Fruit fly (Drosophila melanogaster): ENCODE data around the gene Sec16.
A peak's percentile ranks its signal among the peaks of the same experiment; 100 is the strongest.

Sec16 gene

dm6 chrX:12547657-12548056, 48.2 kb upstream of the Sec16 start (continued):
- TF ChIP-seq ttk (GFP tag; IDR thresholded peaks at IDR 0.05) (no peak), CG6654 (GFP tag; optimal IDR thresholded peaks at IDR 0.05) (no peak), CG1602 (GFP tag; optimal IDR thresholded peaks at IDR 0.05) (no peak), wdn (GFP tag; IDR thresholded peaks at IDR 0.05) (0 out of 2 replicates have a peak, but pooled peaks have one; percentile 14), Drgx (GFP tag; IDR thresholded peaks at IDR 0.05) (no peak), CG31441 (GFP tag; IDR thresholded peaks at IDR 0.05) (0 out of 2 replicates have a peak, but pooled peaks have one; percentile 18), PHDP (tag; optimal IDR thresholded peaks at IDR 0.05) (peak; percentile 50), CG10565 (GFP tag; optimal IDR thresholded peaks at IDR 0.05) (no peak), CG17385 (GFP tag; optimal IDR thresholded peaks at IDR 0.05) (peak; percentile 46), CG6175 (GFP tag; IDR thresholded peaks at IDR 0.05) (no peak), Hr51 (GFP tag; optimal IDR thresholded peaks at IDR 0.05) (peak in 1 of 2 experiments; percentile 21), tap (tag; optimal IDR thresholded peaks at IDR 0.05) (peak; percentile 9), knrl (GFP tag; IDR thresholded peaks at IDR 0.05; ENCODE audit: partially characterized antibody) (no peak), CG17912 (GFP tag; optimal IDR thresholded peaks at IDR 0.05) (no peak), Spps (tag; optimal IDR thresholded peaks at IDR 0.05) (no peak), otp (GFP tag; IDR thresholded peaks at IDR 0.05) (no peak), pfk (GFP tag; optimal IDR thresholded peaks at IDR 0.05) (no peak), CG11504 (tag; optimal IDR thresholded peaks at IDR 0.05) (peak; percentile 45), Atf3 (GFP tag; optimal IDR thresholded peaks at IDR 0.05) (no peak), CG5180 (GFP tag; optimal IDR thresholded peaks at IDR 0.05) (no peak), CG32532 (GFP tag; IDR thresholded peaks at IDR 0.05) (peak; percentile 20; the same call in 1 of the 2 replicates), cad (GFP tag; optimal IDR thresholded peaks at IDR 0.05) (no peak), CG8388 (GFP tag; optimal IDR thresholded peaks at IDR 0.05) (peak; percentile 100), CG10959 (GFP tag; IDR thresholded peaks at IDR 0.05) (no peak), H2.0 (GFP tag; IDR thresholded peaks at IDR 0.05) (no peak), Stat92E (GFP tag; optimal IDR thresholded peaks at IDR 0.05) (no peak), CG32767 (GFP tag; IDR thresholded peaks at IDR 0.05) (0 out of 2 replicates have a peak, but pooled peaks have one; percentile 28), CG12071 (GFP tag; optimal IDR thresholded peaks at IDR 0.05) (no peak), wek (GFP tag; optimal IDR thresholded peaks at IDR 0.05) (no peak), HLHmδ (GFP tag; optimal IDR thresholded peaks at IDR 0.05) (no peak), gce (GFP tag; IDR thresholded peaks at IDR 0.05) (no peak), tin (GFP tag; optimal IDR thresholded peaks at IDR 0.05) (no peak), gcm (GFP tag; optimal IDR thresholded peaks at IDR 0.05) (no peak), vvl (GFP tag; IDR thresholded peaks at IDR 0.05) (no peak), Aef1 (GFP tag; IDR thresholded peaks at IDR 0.05) (0 out of 3 replicates have a peak, but pooled peaks have one; percentile 15), CG1024 (GFP tag; IDR thresholded peaks at IDR 0.05) (no peak), Fer1 (GFP tag; optimal IDR thresholded peaks at IDR 0.05) (peak; percentile 29), CG4424 (GFP tag; optimal IDR thresholded peaks at IDR 0.05) (no peak), emc (GFP tag; optimal IDR thresholded peaks at IDR 0.05) (no peak), lbe (GFP tag; optimal IDR thresholded peaks at IDR 0.05) (no peak), Mad (GFP tag; optimal IDR thresholded peaks at IDR 0.05) (no peak), wor (GFP tag; IDR thresholded peaks at IDR 0.05) (peak; percentile 29; the same call in 1 of the 2 replicates), Bdp1 (GFP tag; optimal IDR thresholded peaks at IDR 0.05) (no peak), CG3726 (GFP tag; IDR thresholded peaks at IDR 0.05) (no peak), Hsf (GFP tag; optimal IDR thresholded peaks at IDR 0.05) (no peak), Mrtf (GFP tag; IDR thresholded peaks at IDR 0.05) (no peak), CG8089 (GFP tag; optimal IDR thresholded peaks at IDR 0.05) (no peak), CG32772 (GFP tag; IDR thresholded peaks at IDR 0.05) (0 out of 2 replicates have a peak, but pooled peaks have one; percentile 12), CG6765 (GFP tag; optimal IDR thresholded peaks at IDR 0.05) (no peak), hth (optimal IDR thresholded peaks at IDR 0.05) (no peak), CG7963 (GFP tag; IDR thresholded peaks at IDR 0.05; ENCODE audit: partially characterized antibody) (no peak), stc (GFP tag; IDR thresholded peaks at IDR 0.05) (no peak)
